Worm (Caenorhabditis elegans) whole organism, early embryonic: ENCODE measurements around the gene ttr-52.

ENCODE experiments used
- B0310.2 ChIP-seq: sonication (generic microtip); optimal IDR thresholded peaks from 2 replicates; lab custom pipeline; 2016; ENCODE audit warnings: mild to moderate bottlenecking, missing genetic modification characterization, missing compliant biosample characterization
- F13C5.2 ChIP-seq: sonication (generic microtip); optimal IDR thresholded peaks from 2 replicates; lab custom pipeline; 2017; ENCODE audit warnings: mild to moderate bottlenecking, missing genetic modification characterization, inconsistent platforms, missing compliant biosample characterization
- aly-1 ChIP-seq: sonication (generic microtip); optimal IDR thresholded peaks from 2 replicates; lab custom pipeline; 2016; ENCODE audit warnings: missing genetic modification characterization, missing compliant biosample characterization
- ama-1 ChIP-seq: fragments of 150-350 bp; optimal IDR thresholded peaks from 2 replicates; lab custom pipeline; 2014
- ceh-13 ChIP-seq: fragments of 200-800 bp; sonication (Bioruptor generic); optimal IDR thresholded peaks from 2 replicates; lab custom pipeline; 2018; ENCODE audit warnings: mild to moderate bottlenecking, missing genetic modification characterization, missing compliant biosample characterization
- ceh-36 ChIP-seq: sonication (generic microtip); optimal IDR thresholded peaks from 2 replicates; lab custom pipeline; 2016; ENCODE audit warnings: missing genetic modification characterization, inconsistent platforms, missing compliant biosample characterization
- ets-7 ChIP-seq: sonication (generic microtip); optimal IDR thresholded peaks from 2 replicates; lab custom pipeline; 2016; ENCODE audit warnings: missing genotype, missing genetic modification characterization, missing compliant biosample characterization
- flt-1 ChIP-seq: fragments of 200-800 bp; sonication (Bioruptor generic); IDR thresholded peaks from 2 replicates; pipeline ENCODE4 v1.3.6; 2022; ENCODE audit warnings: missing genetic modification characterization, missing compliant biosample characterization
- hmbx-1 ChIP-seq: sonication (generic microtip); optimal IDR thresholded peaks from 2 replicates; lab custom pipeline; 2016; ENCODE audit warnings: mild to moderate bottlenecking, missing genetic modification characterization, missing compliant biosample characterization
- hmg-4 ChIP-seq: fragments of 200-800 bp; sonication (Bioruptor generic); optimal IDR thresholded peaks from 2 replicates; lab custom pipeline; 2018; ENCODE audit warnings: mild to moderate bottlenecking, missing genetic modification characterization, missing compliant biosample characterization
- hnd-1 ChIP-seq: sonication (generic microtip); optimal IDR thresholded peaks from 2 replicates; lab custom pipeline; 2016; ENCODE audit warnings: missing genetic modification characterization, missing compliant biosample characterization
- pes-1 ChIP-seq: fragments of 200-800 bp; sonication (Bioruptor generic); IDR thresholded peaks from 2 replicates; pipeline ENCODE4 v1.3.6; 2022; ENCODE audit warnings: missing genetic modification reagents, missing genetic modification characterization, missing compliant biosample characterization
- scrt-1 ChIP-seq: fragments of 200-800 bp; sonication (Bioruptor generic); IDR thresholded peaks from 2 replicates; pipeline ENCODE4 v1.3.6; 2022; ENCODE audit warnings: missing genetic modification characterization, missing compliant biosample characterization
- sea-1 ChIP-seq: fragments of 200-800 bp; sonication (Bioruptor generic); conservative IDR thresholded peaks from 2 replicates; pipeline ENCODE4 v1.3.6; 2022; ENCODE audit warnings: missing genetic modification characterization, missing compliant biosample characterization
- tbx-11 ChIP-seq: fragments of 200-800 bp; sonication (Bioruptor generic); IDR thresholded peaks from 2 replicates; pipeline ENCODE4 v1.3.6; 2022; ENCODE audit warnings: missing genetic modification characterization, missing compliant biosample characterization
- tbx-37 ChIP-seq: fragments of 200-800 bp; sonication (Bioruptor generic); conservative IDR thresholded peaks from 2 replicates; pipeline ENCODE4 v1.3.6; 2022; ENCODE audit warnings: missing genetic modification reagents, missing genetic modification characterization, missing compliant biosample characterization
- tra-4 ChIP-seq: sonication (generic microtip); optimal IDR thresholded peaks from 2 replicates; lab custom pipeline; 2017; ENCODE audit warnings: missing genetic modification characterization, missing compliant biosample characterization

ttr-52 gene

ce11 chrIII:13404418-13404817, at the start of gene ttr-52:
TSS of gene ttr-52 (plus strand) at chrIII:13404718.
- TF ChIP-seq flt-1 (GFP tag; lab: Robert Waterston, UW) (no peak), ets-7 (tag; lab: Kevin White, UChicago) (no peak), aly-1 (tag; lab: Kevin White, UChicago) (no peak)

- TF ChIP-seq ets-7 (tag; lab: Kevin White, UChicago) = no peak
These were observed 45.3 kb upstream of the ttr-52 start, which contains the start of gene F53A2.9 for ce11 chrIII:13359256-13359655. TSS of gene F53A2.9 (minus strand) at chrIII:13359356.

- TF ChIP-seq tbx-37 (peak; percentile 19; the same call in 1 of the 2 replicates), hnd-1 (no peak), ceh-13 (GFP tag; lab: Kevin White, UChicago) (no peak), flt-1 (GFP tag; lab: Robert Waterston, UW) (no peak), pes-1 (GFP tag; lab: Robert Waterston, UW) (no peak), F13C5.2 (tag; lab: Kevin White, UChicago) (peak; percentile 25), hmg-4 (GFP tag; lab: Kevin White, UChicago) (peak; percentile 50), tra-4 (tag; lab: Kevin White, UChicago) (no peak), hmbx-1 (tag; lab: Kevin White, UChicago) (no peak), tbx-11 (GFP tag; lab: Robert Waterston, UW) (no peak), B0310.2 (tag; lab: Kevin White, UChicago) (no peak), aly-1 (tag; lab: Kevin White, UChicago) (no peak), ama-1 (lab: Kevin White, UChicago) (no peak), sea-1 (GFP tag; lab: Robert Waterston, UW) (no peak), scrt-1 (no peak), ceh-36 (tag; lab: Kevin White, UChicago) (no peak), ets-7 (tag; lab: Kevin White, UChicago) (no peak)
These were observed 44.7 kb upstream of the ttr-52 start for ce11 chrIII:13359847-13360246.

- TF ChIP-seq hmbx-1 (tag; lab: Kevin White, UChicago) (no peak), tbx-11 (GFP tag; lab: Robert Waterston, UW) (no peak), B0310.2 (tag; lab: Kevin White, UChicago) (no peak), sea-1 (GFP tag; lab: Robert Waterston, UW) (no peak), ceh-13 (GFP tag; lab: Kevin White, UChicago) (no peak), F13C5.2 (tag; lab: Kevin White, UChicago) (no peak), ceh-36 (tag; lab: Kevin White, UChicago) (no peak), ets-7 (tag; lab: Kevin White, UChicago) (no peak), scrt-1 (no peak), pes-1 (GFP tag; lab: Robert Waterston, UW) (no peak), ama-1 (lab: Kevin White, UChicago) (no peak), tbx-37 (no peak), tra-4 (tag; lab: Kevin White, UChicago) (no peak)
These were observed 33.5 kb upstream of the ttr-52 start, which contains the start of gene T03F6.9 for ce11 chrIII:13370980-13371379. TSS of gene T03F6.9 (minus strand) at chrIII:13371080.

- TF ChIP-seq sea-1 (GFP tag; lab: Robert Waterston, UW) (no peak), hmg-4 (GFP tag; lab: Kevin White, UChicago) (no peak), ets-7 (tag; lab: Kevin White, UChicago) (no peak), tbx-11 (GFP tag; lab: Robert Waterston, UW) (no peak), hmbx-1 (tag; lab: Kevin White, UChicago) (no peak), ceh-36 (tag; lab: Kevin White, UChicago) (no peak), aly-1 (tag; lab: Kevin White, UChicago) (no peak), hnd-1 (no peak), ama-1 (lab: Kevin White, UChicago) (no peak)
These were observed 28.2 kb upstream of the ttr-52 start, which contains the start of gene lis-1 for ce11 chrIII:13376304-13376760. TSS of gene lis-1 (minus strand) at chrIII:13376710.

ce11 chrIII:13377249-13377648, 27.3 kb upstream of the ttr-52 start:
- TF ChIP-seq F13C5.2 (tag; lab: Kevin White, UChicago) (peak; percentile 1), tbx-11 (GFP tag; lab: Robert Waterston, UW) (no peak)

- TF ChIP-seq B0310.2 (tag; lab: Kevin White, UChicago) = no peak
- TF ChIP-seq hmg-4 (GFP tag; lab: Kevin White, UChicago) = no peak
- TF ChIP-seq tbx-11 (GFP tag; lab: Robert Waterston, UW) = no peak
- no peak for TF ChIP-seq aly-1 (tag; lab: Kevin White, UChicago)
- no peak for TF ChIP-seq ceh-13 (GFP tag; lab: Kevin White, UChicago)
- no peak for TF ChIP-seq scrt-1
These were observed 26.3 kb upstream of the ttr-52 start, which contains the start of gene T03F6.10 for ce11 chrIII:13378242-13378641. TSS of gene T03F6.10 (minus strand) at chrIII:13378342.

- TF ChIP-seq ceh-13 (GFP tag; lab: Kevin White, UChicago) (no peak), ets-7 (tag; lab: Kevin White, UChicago) (no peak)
These were observed 24.3 kb upstream of the ttr-52 start, which contains the start of gene T03F6.6 for ce11 chrIII:13380196-13380595. TSS of gene T03F6.6 (minus strand) at chrIII:13380296.

ce11 chrIII:13380881-13381280, 23.6 kb upstream of the ttr-52 start:
- TF ChIP-seq tbx-37 (no peak), B0310.2 (tag; lab: Kevin White, UChicago) (no peak), ets-7 (tag; lab: Kevin White, UChicago) (no peak), ceh-36 (tag; lab: Kevin White, UChicago) (no peak), F13C5.2 (tag; lab: Kevin White, UChicago) (no peak), tbx-11 (GFP tag; lab: Robert Waterston, UW) (no peak)
